Worm (Caenorhabditis elegans) whole organism, L4 larva: ENCODE measurements around the gene T09B9.5.
A peak's percentile ranks its signal among the peaks of the same experiment; 100 is the strongest.

Experiments used
- D1046.2 ChIP-seq: fragments of 200-800 bp; sonication (Bioruptor generic); IDR thresholded peaks from 2 replicates; pipeline ENCODE4 v1.3.6; 2022; ENCODE audit warnings: missing genetic modification characterization, missing compliant biosample characterization
- F26F4.8 ChIP-seq: fragments of 200-800 bp; sonication (Bioruptor generic); conservative IDR thresholded peaks from 2 replicates; pipeline ENCODE4 v1.3.6; 2022; ENCODE audit warnings: missing genetic modification characterization, missing compliant biosample characterization
- T20F7.1 ChIP-seq: fragments of 200-800 bp; sonication (Bioruptor generic); optimal IDR thresholded peaks from 2 replicates; lab custom pipeline; 2018; ENCODE audit warnings: mild to moderate bottlenecking, missing genetic modification characterization, missing compliant biosample characterization
- ZK337.2 ChIP-seq: fragments of 200-800 bp; sonication (Bioruptor generic); IDR thresholded peaks from 2 replicates; pipeline ENCODE4 v1.3.6; 2022; ENCODE audit warnings: missing genetic modification reagents, missing genetic modification characterization, missing compliant biosample characterization
- arid-1 ChIP-seq: fragments of 200-800 bp; sonication (Bioruptor generic); conservative IDR thresholded peaks from 2 replicates; pipeline ENCODE4 v1.3.6; 2022; ENCODE audit warnings: missing genetic modification reagents, missing genetic modification characterization, missing compliant biosample characterization
- attf-4 ChIP-seq: sonication (generic microtip); optimal IDR thresholded peaks from 3 replicates; lab custom pipeline; 2017; ENCODE audit warnings: missing biosample characterization, missing genetic modification characterization
- ceh-20 ChIP-seq: fragments of 200-800 bp; sonication (Bioruptor generic); IDR thresholded peaks from 2 replicates; pipeline ENCODE4 v1.3.6; 2022; ENCODE audit warnings: missing genetic modification reagents, missing genetic modification characterization, missing compliant biosample characterization
- ceh-82 ChIP-seq: sonication (generic microtip); optimal IDR thresholded peaks from 2 replicates; lab custom pipeline; 2017; ENCODE audit warnings: missing biosample characterization, missing genetic modification characterization
- ces-1 ChIP-seq: fragments of 150-350 bp; sonication (generic microtip); optimal IDR thresholded peaks from 4 replicates; lab custom pipeline; 2014; ENCODE audit warnings: missing biosample characterization, missing genetic modification reagents, missing genetic modification characterization
- ctbp-1 ChIP-seq: fragments of 200-800 bp; sonication (Bioruptor generic); IDR thresholded peaks from 2 replicates; pipeline ENCODE4 v1.3.6; 2022; ENCODE audit warnings: missing genetic modification reagents, missing genetic modification characterization, missing compliant biosample characterization
- daf-16 ChIP-seq, 3 experiments: sonication (generic microtip); optimal IDR thresholded peaks; 2 replicates each; lab custom pipeline; 2016 to 2017; ENCODE audit warnings: missing genetic modification characterization in 3 of 3, missing genetic modification reagents in 3 of 3, mild to moderate bottlenecking in 2 of 3, missing compliant biosample characterization in 2 of 3, missing biosample characterization in 1 of 3, moderate library complexity in 1 of 3
- daf-19 ChIP-seq: fragments of 200-800 bp; sonication (Bioruptor generic); conservative IDR thresholded peaks from 2 replicates; pipeline ENCODE4 v1.3.6; 2022; ENCODE audit warnings: missing genetic modification characterization, missing compliant biosample characterization
- dmd-8 ChIP-seq: fragments of 200-800 bp; sonication (Bioruptor generic); IDR thresholded peaks from 2 replicates; pipeline ENCODE4 v1.3.6; 2022; ENCODE audit warnings: missing genetic modification characterization, missing compliant biosample characterization
- dpl-1 ChIP-seq: fragments of 150-350 bp; optimal IDR thresholded peaks from 2 replicates; lab custom pipeline; 2014; ENCODE audit warnings: missing biosample characterization, missing genetic modification reagents, missing genetic modification characterization
- fkh-10 ChIP-seq: fragments of 150-350 bp; optimal IDR thresholded peaks from 2 replicates; lab custom pipeline; 2014; ENCODE audit warnings: missing biosample characterization, missing genetic modification reagents, missing genetic modification characterization
- fos-1 ChIP-seq: fragments of 150-350 bp; optimal IDR thresholded peaks from 2 replicates; lab custom pipeline; 2014; ENCODE audit warnings: missing biosample characterization, missing genetic modification characterization
- hmg-1.1 ChIP-seq: fragments of 200-800 bp; sonication (Bioruptor generic); IDR thresholded peaks from 2 replicates; pipeline ENCODE4 v1.3.6; 2022; ENCODE audit warnings: missing genetic modification reagents, missing genetic modification characterization, missing compliant biosample characterization
- lin-29 ChIP-seq: fragments of 200-800 bp; sonication (Bioruptor generic); IDR thresholded peaks from 2 replicates; pipeline ENCODE4 v1.3.6; 2022; ENCODE audit warnings: missing genetic modification reagents, missing genetic modification characterization, missing compliant biosample characterization
- madf-9 ChIP-seq: fragments of 200-800 bp; sonication (Bioruptor generic); conservative IDR thresholded peaks from 2 replicates; pipeline ENCODE4 v1.3.6; 2022; ENCODE audit warnings: missing genetic modification reagents, missing genetic modification characterization, missing compliant biosample characterization
- mes-2 ChIP-seq: sonication (generic microtip); optimal IDR thresholded peaks from 2 replicates; lab custom pipeline; 2016; ENCODE audit warnings: missing genotype, mild to moderate bottlenecking, missing genetic modification characterization, missing compliant biosample characterization; ENCODE audit not compliant: poor library complexity, severe bottlenecking
- nhr-10 ChIP-seq: fragments of 150-350 bp; optimal IDR thresholded peaks from 2 replicates; lab custom pipeline; 2014; ENCODE audit warnings: missing biosample characterization, missing genetic modification characterization
- nhr-102 ChIP-seq: sonication (generic microtip); optimal IDR thresholded peaks from 2 replicates; lab custom pipeline; 2016; ENCODE audit warnings: mild to moderate bottlenecking, missing genetic modification characterization, moderate library complexity, missing compliant biosample characterization
- nhr-11 ChIP-seq: fragments of 150-350 bp; optimal IDR thresholded peaks from 2 replicates; lab custom pipeline; 2014; ENCODE audit warnings: missing biosample characterization, missing genetic modification characterization
- nhr-237 ChIP-seq: sonication (generic microtip); optimal IDR thresholded peaks from 2 replicates; lab custom pipeline; 2017; ENCODE audit warnings: missing biosample characterization, missing genetic modification characterization
- nhr-28 ChIP-seq: fragments of 150-350 bp; optimal IDR thresholded peaks from 2 replicates; lab custom pipeline; 2014; ENCODE audit warnings: missing biosample characterization, missing genetic modification characterization
- nhr-41 ChIP-seq: fragments of 200-800 bp; sonication (Bioruptor generic); IDR thresholded peaks from 2 replicates; pipeline ENCODE4 v1.3.6; 2022; ENCODE audit warnings: missing genetic modification reagents, missing genetic modification characterization, missing compliant biosample characterization
- nhr-6 ChIP-seq: fragments of 150-350 bp; optimal IDR thresholded peaks from 2 replicates; lab custom pipeline; 2014; ENCODE audit warnings: missing biosample characterization, missing genetic modification characterization
- pha-4 ChIP-seq, 2 experiments: fragments of 150-350 bp in 1 of 2; fragments of 200-800 bp in 1 of 2; sonication (Bioruptor generic) in 1 of 2; IDR thresholded peaks in 1 of 2; optimal IDR thresholded peaks in 1 of 2; 2 replicates each; pipeline versions ENCODE4 v1.3.6 to Lab custom; 2014 to 2022; ENCODE audit warnings: missing genetic modification characterization in 2 of 2, missing genetic modification reagents in 2 of 2, missing biosample characterization in 1 of 2, missing compliant biosample characterization in 1 of 2
- php-3 ChIP-seq: fragments of 200-800 bp; sonication (Bioruptor generic); IDR thresholded peaks from 2 replicates; pipeline ENCODE4 v1.3.6; 2022; ENCODE audit warnings: missing genetic modification reagents, missing genetic modification characterization, missing compliant biosample characterization
- pqm-1 ChIP-seq: sonication (generic microtip); optimal IDR thresholded peaks from 2 replicates; lab custom pipeline; 2017; ENCODE audit warnings: missing biosample characterization, missing genetic modification characterization
- set-16 ChIP-seq: fragments of 200-800 bp; sonication (Bioruptor generic); IDR thresholded peaks from 2 replicates; pipeline ENCODE4 v1.3.6; 2022; ENCODE audit warnings: missing genetic modification reagents, missing genetic modification characterization, missing compliant biosample characterization
- snpc-4 ChIP-seq: fragments of 150-350 bp; optimal IDR thresholded peaks from 2 replicates; lab custom pipeline; 2014; ENCODE audit warnings: missing biosample characterization, missing genetic modification characterization
- tag-97 ChIP-seq: fragments of 200-800 bp; sonication (Bioruptor generic); IDR thresholded peaks from 2 replicates; pipeline ENCODE4 v1.3.6; 2022; ENCODE audit warnings: missing genetic modification characterization, missing compliant biosample characterization
- unc-130 ChIP-seq: sonication (generic microtip); optimal IDR thresholded peaks from 2 replicates; lab custom pipeline; 2016; ENCODE audit warnings: missing genetic modification reagents, missing genetic modification characterization, missing compliant biosample characterization
- unc-39 ChIP-seq: sonication (generic microtip); optimal IDR thresholded peaks from 2 replicates; lab custom pipeline; 2017; ENCODE audit warnings: missing biosample characterization, missing genetic modification characterization
- unc-62 ChIP-seq, 3 experiments: fragments of 150-350 bp in 1 of 3; sonication (generic microtip); optimal IDR thresholded peaks in 2 of 3; peaks in 1 of 3; 1 replicate in 1 of 3; 2 replicates in 2 of 3; lab custom pipeline; 2014 to 2017; ENCODE audit warnings: missing biosample characterization in 3 of 3, missing genetic modification characterization in 3 of 3, missing genetic modification reagents in 3 of 3, missing genotype in 1 of 3
- zip-11 ChIP-seq: fragments of 200-800 bp; sonication (Bioruptor generic); IDR thresholded peaks from 2 replicates; pipeline ENCODE4 v1.3.6; 2022; ENCODE audit warnings: missing genetic modification characterization, missing compliant biosample characterization

T09B9.5 gene

DNA sequence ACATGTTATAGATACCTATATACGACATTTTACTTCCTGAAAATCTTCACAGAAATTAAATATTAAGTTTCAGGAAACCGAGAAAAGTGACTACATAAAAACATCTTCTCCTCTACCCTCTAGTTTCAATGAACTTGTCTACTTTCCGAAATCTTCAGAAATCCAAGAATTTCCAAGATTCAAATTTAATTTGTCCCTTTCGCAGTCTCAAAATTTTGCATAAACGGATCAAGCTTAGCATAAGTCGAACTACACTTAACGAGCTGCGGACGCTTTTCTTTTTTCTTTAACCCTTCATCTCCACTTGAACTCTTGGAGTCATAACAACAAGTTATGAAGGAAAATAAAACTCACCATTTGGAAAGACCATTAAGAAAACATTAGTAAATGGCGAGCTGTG, 27.8 kb downstream of the T09B9.5 start:
- TF ChIP-seq ces-1 (peak; percentile 85), nhr-10 (tag; lab: Kevin White, UChicago) (no peak), fkh-10 (GFP tag; lab: Kevin White, UChicago) (peak; percentile 72), tag-97 (GFP tag; lab: Robert Waterston, UW) (no peak), ceh-82 (tag; lab: Kevin White, UChicago) (no peak), php-3 (no peak), nhr-41 (GFP tag; lab: Robert Waterston, UW) (no peak), dmd-8 (no peak), madf-9 (GFP tag; lab: Robert Waterston, UW) (no peak), lin-29 (GFP tag; lab: Robert Waterston, UW) (no peak), T20F7.1 (GFP tag; lab: Kevin White, UChicago) (no peak)

DNA sequence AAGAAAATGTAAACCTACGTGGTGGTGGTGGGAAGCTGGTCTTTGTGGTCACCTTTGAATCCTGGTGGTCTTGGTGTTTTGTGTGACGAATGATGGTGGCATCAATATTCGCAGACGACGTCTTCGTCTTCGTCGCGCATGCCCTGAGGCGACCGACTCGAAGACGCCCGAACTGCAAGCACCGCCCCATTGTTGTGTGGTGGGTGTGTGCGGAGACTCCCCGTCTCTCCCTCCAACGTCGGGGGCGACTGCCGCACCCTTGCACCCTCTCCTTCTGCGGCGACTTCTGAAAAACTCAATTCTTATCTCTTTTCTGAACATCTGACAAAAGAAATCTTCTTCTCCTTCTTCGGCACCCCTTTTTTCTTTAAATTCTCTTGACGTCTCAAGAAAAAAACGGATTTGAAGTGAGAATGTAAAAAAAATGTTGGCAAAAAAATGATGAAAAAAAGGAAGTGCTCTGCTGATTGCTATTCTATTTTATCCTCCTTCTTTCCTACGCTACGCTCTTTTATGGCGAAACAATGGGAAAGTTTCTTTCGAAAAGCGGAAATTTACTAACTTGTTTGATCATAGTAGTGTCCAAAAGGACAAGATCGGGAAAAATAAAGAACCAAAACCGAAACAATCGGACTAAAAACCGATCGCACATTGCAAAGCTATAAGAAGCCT, 29.9 kb downstream of the T09B9.5 start, which contains the start of gene lgc-47:
Gene lgc-47 (minus strand): TSS at position 286 of the 672 bp plus-strand sequence.
- TF ChIP-seq ctbp-1 (GFP tag; lab: Robert Waterston, UW) (0 out of 2 replicates have a peak, but pooled peaks have one; percentile 57), pha-4 (GFP tag; IDR thresholded peaks at IDR 0.05; lab: Robert Waterston, UW) (no peak), pha-4 (tag; optimal IDR thresholded peaks at IDR 0.05; lab: Kevin White, UChicago) (no peak), unc-130 (no peak), unc-62 (GFP tag; optimal IDR thresholded peaks at IDR 0.05 in 1 of 2; lab: Kevin White, UChicago) (peak in 1 of 2 experiments; percentile 7), unc-62 (tag; optimal IDR thresholded peaks at IDR 0.05; lab: Kevin White, UChicago) (no peak), zip-11 (GFP tag; lab: Robert Waterston, UW) (no peak), set-16 (GFP tag; lab: Robert Waterston, UW) (peak; percentile 89), attf-4 (no peak), arid-1 (no peak), lin-29 (GFP tag; lab: Robert Waterston, UW) (no peak)

- TF ChIP-seq nhr-102 (tag; lab: Kevin White, UChicago) (no peak), nhr-28 (no peak), set-16 (GFP tag; lab: Robert Waterston, UW) (peak; percentile 68), unc-62 (GFP tag; optimal IDR thresholded peaks at IDR 0.05 in 1 of 2; lab: Kevin White, UChicago) (peak in 1 of 2 experiments; percentile 22), unc-62 (tag; optimal IDR thresholded peaks at IDR 0.05; lab: Kevin White, UChicago) (no peak)
These were observed 36.7 kb downstream of the T09B9.5 start for ce11 chrX:9814132-9814811.

- TF ChIP-seq ceh-20 (no peak), T20F7.1 (GFP tag; lab: Kevin White, UChicago) (no peak), ZK337.2 (GFP tag; lab: Robert Waterston, UW) (no peak), ceh-82 (tag; lab: Kevin White, UChicago) (no peak), D1046.2 (GFP tag; lab: Robert Waterston, UW) (no peak), daf-19 (GFP tag; lab: Robert Waterston, UW) (no peak), snpc-4 (no peak), mes-2 (tag; lab: Kevin White, UChicago) (no peak), zip-11 (GFP tag; lab: Robert Waterston, UW) (no peak)
These were observed 44.6 kb downstream of the T09B9.5 start, which contains the start of gene dpy-22 for ce11 chrX:9822173-9822572. Gene dpy-22 (minus strand): TSS chrX:9822273.

- TF ChIP-seq ces-1 (no peak), unc-39 (no peak), nhr-237 (tag; lab: Kevin White, UChicago) (no peak), hmg-1.1 (GFP tag; lab: Robert Waterston, UW) (peak; percentile 82), nhr-102 (tag; lab: Kevin White, UChicago) (no peak), nhr-10 (tag; lab: Kevin White, UChicago) (no peak), arid-1 (0 out of 2 replicates have a peak, but pooled peaks have one; percentile 43), pqm-1 (tag; lab: Kevin White, UChicago) (peak; percentile 33), dpl-1 (peak; percentile 23), madf-9 (GFP tag; lab: Robert Waterston, UW) (no peak), snpc-4 (no peak), nhr-41 (GFP tag; lab: Robert Waterston, UW) (no peak), F26F4.8 (no peak), nhr-6 (tag; lab: Kevin White, UChicago) (peak; percentile 42), nhr-11 (tag; lab: Kevin White, UChicago) (peak; percentile 20), daf-16 (GFP tag; optimal IDR thresholded peaks at IDR 0.05; lab: Kevin White, UChicago) (no peak), daf-16 (tag; optimal IDR thresholded peaks at IDR 0.05; lab: Kevin White, UChicago) (peak; percentile 77), unc-62 (GFP tag; optimal IDR thresholded peaks at IDR 0.05 in 1 of 2; lab: Kevin White, UChicago) (peak in 1 of 2 experiments; percentile 93), unc-62 (tag; optimal IDR thresholded peaks at IDR 0.05; lab: Kevin White, UChicago) (no peak), fos-1 (tag; lab: Kevin White, UChicago) (no peak)
These were observed 45.2 kb downstream of the T09B9.5 start for ce11 chrX:9822606-9823264.
